Fruit fly (Drosophila melanogaster) S2 (cell line): ENCODE data around the gene Frl.

ENCODE experiments used
- CG8478 ChIP-seq: fragments of >200 bp; optimal IDR thresholded peaks from 2 replicates; lab custom pipeline; 2018
- CTCF ChIP-seq, 2 experiments: fragments of >200 bp; optimal IDR thresholded peaks; 2 replicates each; lab custom pipeline; 2018

DNA sequence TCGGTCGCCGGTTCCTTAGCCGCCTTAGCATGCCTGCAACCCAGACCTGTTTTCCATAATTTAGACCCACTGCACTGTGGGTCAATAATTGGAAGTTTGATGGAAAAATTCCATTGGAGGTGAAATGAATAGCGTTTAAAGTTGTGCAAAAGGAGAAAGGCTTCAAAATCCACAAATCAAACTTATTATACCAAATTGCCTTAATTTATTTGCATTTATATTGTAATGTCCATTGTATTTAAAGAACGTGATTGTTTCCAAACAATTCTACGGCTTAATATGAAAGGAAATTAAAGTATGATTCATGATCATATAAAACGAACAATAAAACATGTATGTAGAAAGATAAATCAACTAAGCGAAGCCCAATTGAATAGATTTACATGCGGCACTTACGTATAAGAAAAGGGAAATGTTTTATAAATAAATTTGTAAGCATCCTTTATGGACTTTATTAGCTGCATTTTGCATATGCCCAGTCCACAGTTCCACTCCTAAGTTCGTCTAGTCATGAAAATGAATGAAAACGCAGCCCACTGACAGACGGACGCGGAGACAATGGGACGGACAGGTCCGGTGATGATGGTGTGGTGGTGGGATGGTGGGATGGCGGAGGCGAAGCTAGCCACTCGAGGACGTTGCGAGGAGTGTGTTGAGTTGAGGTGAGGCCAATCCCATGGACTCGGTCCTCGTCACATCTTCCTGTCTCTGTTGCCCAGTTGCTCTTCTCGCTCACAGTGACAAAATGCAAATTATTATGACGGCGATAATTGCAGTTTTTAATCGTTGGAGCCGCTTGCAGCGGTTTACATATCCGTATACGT is 10.4 kb downstream of the Frl start:
- TF ChIP-seq CTCF (optimal IDR thresholded peaks at IDR 0.05; lab: Kevin White, UChicago): no peak
- no peak for TF ChIP-seq CG8478 (lab: Kevin White, UChicago)
